Fruit fly (Drosophila melanogaster): Measurements from ENCODE around the gene p24-1.

DNA sequence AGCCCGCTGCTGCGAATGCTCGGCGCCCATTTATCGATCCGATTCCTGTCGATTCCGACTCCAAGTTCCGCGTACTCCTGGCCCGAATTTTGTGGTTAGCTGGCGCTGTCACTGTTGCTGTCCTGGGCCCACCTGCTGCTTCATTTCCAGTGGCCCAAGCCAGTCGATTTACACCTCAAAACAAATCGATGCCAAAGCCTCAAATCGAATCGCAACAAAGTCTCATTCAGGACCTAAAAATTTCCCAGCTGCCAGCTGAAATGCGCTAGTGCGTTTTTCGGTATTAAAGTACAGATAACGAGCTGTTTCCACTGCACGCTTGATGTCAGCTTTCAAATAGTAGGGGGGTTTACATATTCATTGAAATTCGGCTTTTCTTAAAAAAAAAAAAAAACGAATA lies 20.2 kb upstream of the p24-1 start, which contains the start of gene BORCS5:
- TF ChIP-seq toe (GFP tag; optimal IDR thresholded peaks at IDR 0.05) (no peak), kay (GFP tag; ENCODE audit: borderline replicate concordance) (no peak), Mnt (GFP tag; optimal IDR thresholded peaks at IDR 0.05) (no peak), Crg-1 (GFP tag; optimal IDR thresholded peaks at IDR 0.05) (no peak), tj (GFP tag; optimal IDR thresholded peaks at IDR 0.05) (no peak), CG12768 (GFP tag; optimal IDR thresholded peaks at IDR 0.05) (no peak), CG1620 (GFP tag; optimal IDR thresholded peaks at IDR 0.05) (peak; percentile 18), CG11617 (GFP tag; optimal IDR thresholded peaks at IDR 0.05) (no peak), Hr96 (GFP tag; optimal IDR thresholded peaks at IDR 0.05) (no peak), Clk (GFP tag; optimal IDR thresholded peaks at IDR 0.05) (no peak), CG5204 (GFP tag; optimal IDR thresholded peaks at IDR 0.05) (no peak)
